Fruit fly (Drosophila melanogaster): ENCODE data around the gene Fip1.

Gene Fip1

dm6 chr3R:4449256-4449655 is 35.6 kb upstream of the Fip1 start:
- TF ChIP-seq Hnf4 (GFP tag; optimal IDR thresholded peaks at IDR 0.05) (no peak), Sp1 (GFP tag; optimal IDR thresholded peaks at IDR 0.05) (no peak)

- no peak for TF ChIP-seq CG32264 (GFP tag; optimal IDR thresholded peaks at IDR 0.05)
- no peak for TF ChIP-seq N (GFP tag; optimal IDR thresholded peaks at IDR 0.05)
- no peak for TF ChIP-seq ey (GFP tag; optimal IDR thresholded peaks at IDR 0.05)
These were observed 34.1 kb upstream of the Fip1 start for dm6 chr3R:4450721-4451120.

- TF ChIP-seq rgr (GFP tag; optimal IDR thresholded peaks at IDR 0.05) = no peak
- peak; percentile 96 for TF ChIP-seq Dif (GFP tag; optimal IDR thresholded peaks at IDR 0.05; ENCODE audit: partially characterized antibody)
- no peak for TF ChIP-seq N (GFP tag; optimal IDR thresholded peaks at IDR 0.05)
- no peak for TF ChIP-seq sv (GFP tag; optimal IDR thresholded peaks at IDR 0.05)
- no peak for TF ChIP-seq br (GFP tag; optimal IDR thresholded peaks at IDR 0.05)
- no peak for TF ChIP-seq brk (GFP tag; optimal IDR thresholded peaks at IDR 0.05)
- no peak for TF ChIP-seq CG9705 (GFP tag; optimal IDR thresholded peaks at IDR 0.05)
- no peak for TF ChIP-seq jim (GFP tag; optimal IDR thresholded peaks at IDR 0.05)
- TF ChIP-seq Hr78 (GFP tag; optimal IDR thresholded peaks at IDR 0.05) = no peak
- peak; percentile 85 for TF ChIP-seq Vsx2 (GFP tag; optimal IDR thresholded peaks at IDR 0.05; ENCODE audit: partially characterized antibody)
- peak; percentile 26 for TF ChIP-seq Hr83 (GFP tag; optimal IDR thresholded peaks at IDR 0.05; ENCODE audit: poor library complexity, severe bottlenecking)
- no peak for TF ChIP-seq lola (GFP tag; optimal IDR thresholded peaks at IDR 0.05)
- no peak for TF ChIP-seq h (GFP tag; optimal IDR thresholded peaks at IDR 0.05)
- no peak for TF ChIP-seq Sp1 (GFP tag; optimal IDR thresholded peaks at IDR 0.05)
- no peak for TF ChIP-seq woc (GFP tag; optimal IDR thresholded peaks at IDR 0.05)
- no peak for TF ChIP-seq Jra (GFP tag; optimal IDR thresholded peaks at IDR 0.05)
- no peak for TF ChIP-seq HLH106 (tag; optimal IDR thresholded peaks at IDR 0.05)
- no peak for TF ChIP-seq CG32264 (GFP tag; optimal IDR thresholded peaks at IDR 0.05)
- TF ChIP-seq pan (optimal IDR thresholded peaks at IDR 0.05) = no peak
- TF ChIP-seq Abd-B (GFP tag; optimal IDR thresholded peaks at IDR 0.05) = no peak
- TF ChIP-seq dl (GFP tag; optimal IDR thresholded peaks at IDR 0.05; ENCODE audit: insufficient read depth in 1 of 2, partially characterized antibody in 2 of 2) = peak; percentile 92 to 93
- TF ChIP-seq Myc (optimal IDR thresholded peaks at IDR 0.05) = no peak
- no peak for TF ChIP-seq GATAd (GFP tag; optimal IDR thresholded peaks at IDR 0.05)
- no peak for TF ChIP-seq sage (GFP tag; optimal IDR thresholded peaks at IDR 0.05)
These were observed 32.3 kb upstream of the Fip1 start for dm6 chr3R:4452345-4453044.

dm6 chr3R:4453213-4453956 is 31.4 kb upstream of the Fip1 start:
- peak; percentile 48 for TF ChIP-seq sv (GFP tag; optimal IDR thresholded peaks at IDR 0.05)
- peak; percentile 8 for TF ChIP-seq OdsH (GFP tag; optimal IDR thresholded peaks at IDR 0.05)
- peak; percentile 100 for TF ChIP-seq Dif (GFP tag; optimal IDR thresholded peaks at IDR 0.05; ENCODE audit: partially characterized antibody)
- peak; percentile 44 for TF ChIP-seq sage (GFP tag; optimal IDR thresholded peaks at IDR 0.05)
- no peak for TF ChIP-seq GATAd (GFP tag; optimal IDR thresholded peaks at IDR 0.05)
- TF ChIP-seq dl (GFP tag; optimal IDR thresholded peaks at IDR 0.05; ENCODE audit: insufficient read depth in 1 of 2, partially characterized antibody in 2 of 2) = peak; percentile 98 to 99
- peak; percentile 43 for TF ChIP-seq CG9705 (GFP tag; optimal IDR thresholded peaks at IDR 0.05)
- peak; percentile 98 for TF ChIP-seq Vsx2 (GFP tag; optimal IDR thresholded peaks at IDR 0.05; ENCODE audit: partially characterized antibody)
- TF ChIP-seq jim (GFP tag; optimal IDR thresholded peaks at IDR 0.05) = no peak
- no peak for TF ChIP-seq N (GFP tag; optimal IDR thresholded peaks at IDR 0.05)
- peak; percentile 63 for TF ChIP-seq h (GFP tag; optimal IDR thresholded peaks at IDR 0.05)
- TF ChIP-seq dsf (GFP tag; optimal IDR thresholded peaks at IDR 0.05; ENCODE audit: borderline replicate concordance) = no peak
- no peak for TF ChIP-seq Rel (GFP tag; optimal IDR thresholded peaks at IDR 0.05)
- TF ChIP-seq Rel (tag; optimal IDR thresholded peaks at IDR 0.05) = peak; percentile 67
- no peak for TF ChIP-seq Abd-B (GFP tag; optimal IDR thresholded peaks at IDR 0.05)
- TF ChIP-seq usp (GFP tag; optimal IDR thresholded peaks at IDR 0.05) = no peak
- TF ChIP-seq dmrt93B (GFP tag; optimal IDR thresholded peaks at IDR 0.05) = no peak
- peak; percentile 51 for TF ChIP-seq HLH106 (tag; optimal IDR thresholded peaks at IDR 0.05)
- no peak for TF ChIP-seq pan (optimal IDR thresholded peaks at IDR 0.05)
- peak; percentile 91 for TF ChIP-seq Hr83 (GFP tag; optimal IDR thresholded peaks at IDR 0.05; ENCODE audit: poor library complexity, severe bottlenecking)
- no peak for TF ChIP-seq tai (GFP tag; optimal IDR thresholded peaks at IDR 0.05)
- TF ChIP-seq ey (GFP tag; optimal IDR thresholded peaks at IDR 0.05) = no peak
- no peak for TF ChIP-seq brk (GFP tag; optimal IDR thresholded peaks at IDR 0.05)
- no peak for TF ChIP-seq Hr78 (GFP tag; optimal IDR thresholded peaks at IDR 0.05)
- peak; percentile 41 for TF ChIP-seq fru (GFP tag; optimal IDR thresholded peaks at IDR 0.05)
- TF ChIP-seq Sp1 (GFP tag; optimal IDR thresholded peaks at IDR 0.05) = peak; percentile 13
- peak in 1 of 2 experiments; percentile 50 for TF ChIP-seq foxo (GFP tag; optimal IDR thresholded peaks at IDR 0.05)
- peak; percentile 25 for TF ChIP-seq Myc (optimal IDR thresholded peaks at IDR 0.05)
- peak; percentile 22 for TF ChIP-seq rgr (GFP tag; optimal IDR thresholded peaks at IDR 0.05)
- no peak for TF ChIP-seq woc (GFP tag; optimal IDR thresholded peaks at IDR 0.05)
- TF ChIP-seq CG32264 (GFP tag; optimal IDR thresholded peaks at IDR 0.05) = no peak
- peak; percentile 35 for TF ChIP-seq psq (GFP tag; optimal IDR thresholded peaks at IDR 0.05)
- peak; percentile 7 for TF ChIP-seq Hnf4 (GFP tag; optimal IDR thresholded peaks at IDR 0.05)
- TF ChIP-seq Dfd (GFP tag; optimal IDR thresholded peaks at IDR 0.05) = no peak
- peak; percentile 33 for TF ChIP-seq br (GFP tag; optimal IDR thresholded peaks at IDR 0.05)
- TF ChIP-seq Jra (GFP tag; optimal IDR thresholded peaks at IDR 0.05) = peak; percentile 73
- no peak for TF ChIP-seq CrebA (GFP tag; optimal IDR thresholded peaks at IDR 0.05; ENCODE audit: borderline replicate concordance)

Data from whole organism, wandering third instar larva.